Worm (Caenorhabditis elegans) whole organism, L3 larva: Measurements from ENCODE around the gene F56B3.6.

Experiments
- ZK546.5 ChIP-seq: sonication (generic microtip); optimal IDR thresholded peaks from 2 replicates; lab custom pipeline; 2017; ENCODE audit warnings: missing biosample characterization, missing genetic modification characterization
- fkh-10 ChIP-seq: sonication (generic microtip); optimal IDR thresholded peaks from 2 replicates; lab custom pipeline; 2017; ENCODE audit warnings: missing biosample characterization, missing genetic modification reagents, missing genetic modification characterization
- lin-39 ChIP-seq: fragments of 150-350 bp; optimal IDR thresholded peaks from 2 replicates; lab custom pipeline; 2018; ENCODE audit warnings: missing biosample characterization, missing genetic modification reagents, missing genetic modification characterization
- nhr-237 ChIP-seq: fragments of 150-350 bp; optimal IDR thresholded peaks from 2 replicates; lab custom pipeline; 2014; ENCODE audit warnings: missing biosample characterization, missing genetic modification characterization
- nhr-25 ChIP-seq: sonication (generic microtip); optimal IDR thresholded peaks from 2 replicates; lab custom pipeline; 2017; ENCODE audit warnings: missing biosample characterization, missing genetic modification characterization
- nhr-76 ChIP-seq: fragments of 150-350 bp; sonication (generic microtip); optimal IDR thresholded peaks from 5 replicates; lab custom pipeline; 2014; ENCODE audit warnings: missing biosample characterization, missing genetic modification characterization
- skn-1 ChIP-seq: fragments of 150-350 bp; optimal IDR thresholded peaks from 2 replicates; lab custom pipeline; 2014; ENCODE audit warnings: missing biosample characterization, missing genetic modification characterization
- snpc-4 ChIP-seq: fragments of 150-350 bp; optimal IDR thresholded peaks from 2 replicates; lab custom pipeline; 2014; ENCODE audit warnings: missing biosample characterization, missing genetic modification characterization
- tbx-2 ChIP-seq: sonication (generic microtip); optimal IDR thresholded peaks from 2 replicates; lab custom pipeline; 2016; ENCODE audit warnings: mild to moderate bottlenecking, missing genetic modification characterization, missing compliant biosample characterization
- zag-1 ChIP-seq: fragments of 150-350 bp; optimal IDR thresholded peaks from 2 replicates; lab custom pipeline; 2014; ENCODE audit warnings: missing biosample characterization, missing genetic modification characterization
- ztf-11 ChIP-seq: fragments of 150-350 bp; optimal IDR thresholded peaks from 2 replicates; lab custom pipeline; 2014; ENCODE audit warnings: missing biosample characterization, missing genetic modification characterization

ce11 chrIV:830262-830960 is 42.6 kb downstream of the F56B3.6 start:
- TF ChIP-seq fkh-10: no peak
- no peak for TF ChIP-seq ztf-11 (tag; lab: Kevin White, UChicago)
- TF ChIP-seq nhr-76 (tag; lab: Kevin White, UChicago): no peak
- TF ChIP-seq ZK546.5: no peak
- TF ChIP-seq nhr-237 (tag; lab: Kevin White, UChicago): no peak
- no peak for TF ChIP-seq lin-39
- no peak for TF ChIP-seq nhr-25 (tag; lab: Kevin White, UChicago)
- no peak for TF ChIP-seq tbx-2 (tag; lab: Kevin White, UChicago)
- TF ChIP-seq skn-1 (tag; lab: Kevin White, UChicago): no peak
- no peak for TF ChIP-seq zag-1 (tag; lab: Kevin White, UChicago)
- TF ChIP-seq snpc-4 (tag; lab: Kevin White, UChicago): no peak
